Fruit fly (Drosophila melanogaster) whole organism, prepupa: ENCODE measurements around the gene ETHR.

ENCODE experiments used
- CG15336 ChIP-seq: fragments of 200-800 bp; sonication (Bioruptor generic); IDR thresholded peaks from 2 replicates; pipeline ENCODE4 v1.3.6; 2022; ENCODE audit warnings: missing biosample characterization, missing genetic modification characterization
- CG16779 ChIP-seq: fragments of 200-800 bp; sonication (Bioruptor generic); optimal IDR thresholded peaks from 3 replicates; lab custom pipeline; 2017; ENCODE audit warnings: missing biosample characterization, mild to moderate bottlenecking, missing genetic modification characterization

dm6 chr3R:21252478-21252877 lies 5.7 kb downstream of the ETHR start:
- no peak for TF ChIP-seq CG16779 (tag; lab: Kevin White, UChicago)
- TF ChIP-seq CG15336 (GFP tag; lab: Robert Waterston, UW) = no peak
